Worm (Caenorhabditis elegans): ENCODE data around the gene set-9.

set-9 gene

ce11 chrIV:4326445-4326844, 18.7 kb downstream of the set-9 start, which contains the start of gene trpl-2:
Gene trpl-2, plus strand, starts transcription at chrIV:4326654.
- peak; percentile 75 for TF ChIP-seq fos-1 (tag; optimal IDR thresholded peaks at IDR 0.05)
- no peak for TF ChIP-seq ama-1 (optimal IDR thresholded peaks at IDR 0.05)
- no peak for TF ChIP-seq dmd-4 (tag; optimal IDR thresholded peaks at IDR 0.05)
- no peak for TF ChIP-seq Y55F3AM.14 (GFP tag; optimal IDR thresholded peaks at IDR 0.05)

ce11 chrIV:4336139-4336851, 28.6 kb downstream of the set-9 start, which contains the start of the genes W03B1.3 and oac-51:
Gene W03B1.3, minus strand, starts transcription at chrIV:4336239.
Gene oac-51, plus strand, starts transcription at chrIV:4336801.
- TF ChIP-seq mab-5 (tag; optimal IDR thresholded peaks at IDR 0.05) = no peak
- no peak for TF ChIP-seq elt-1 (tag; optimal IDR thresholded peaks at IDR 0.05)
- TF ChIP-seq lin-39 (tag; optimal IDR thresholded peaks at IDR 0.05) = no peak
- TF ChIP-seq sma-9 (GFP tag; optimal IDR thresholded peaks at IDR 0.05) = no peak
- TF ChIP-seq sma-9 (tag; optimal IDR thresholded peaks at IDR 0.05) = no peak
- TF ChIP-seq crh-2 (tag; optimal IDR thresholded peaks at IDR 0.05) = no peak
- no peak for TF ChIP-seq lin-11 (tag; optimal IDR thresholded peaks at IDR 0.05)
- TF ChIP-seq zag-1 (tag; optimal IDR thresholded peaks at IDR 0.05) = no peak
- no peak for TF ChIP-seq lin-13 (GFP tag; optimal IDR thresholded peaks at IDR 0.05)
- no peak for TF ChIP-seq ztf-1 (GFP tag; conservative IDR thresholded peaks at IDR 0.05)
- no peak for TF ChIP-seq snpc-4 (tag; optimal IDR thresholded peaks at IDR 0.05)

ce11 chrIV:4338217-4338616, 30.5 kb downstream of the set-9 start:
- TF ChIP-seq peb-1 (tag; optimal IDR thresholded peaks at IDR 0.05) = no peak
- TF ChIP-seq alr-1 (tag; optimal IDR thresholded peaks at IDR 0.05) = no peak
- TF ChIP-seq nhr-23 (tag; optimal IDR thresholded peaks at IDR 0.05) = peak; percentile 55
- no peak for TF ChIP-seq ztf-4 (tag; optimal IDR thresholded peaks at IDR 0.05)
- peak; percentile 23 for TF ChIP-seq ceh-16 (tag; optimal IDR thresholded peaks at IDR 0.05)
- peak; percentile 62 for TF ChIP-seq sma-9 (GFP tag; optimal IDR thresholded peaks at IDR 0.05)
- TF ChIP-seq sma-9 (tag; optimal IDR thresholded peaks at IDR 0.05) = no peak
- TF ChIP-seq sma-3 (GFP tag; optimal IDR thresholded peaks at IDR 0.05) = no peak
- no peak for TF ChIP-seq snpc-4 (tag; optimal IDR thresholded peaks at IDR 0.05)
- peak; percentile 76 for TF ChIP-seq elt-1 (tag; optimal IDR thresholded peaks at IDR 0.05)
- TF ChIP-seq lin-39 (tag; optimal IDR thresholded peaks at IDR 0.05) = no peak
- no peak for TF ChIP-seq mbf-1 (tag; optimal IDR thresholded peaks at IDR 0.05)
- TF ChIP-seq sem-4 (tag; optimal IDR thresholded peaks at IDR 0.05) = no peak

- TF ChIP-seq ztf-1 (GFP tag; conservative IDR thresholded peaks at IDR 0.05) = no peak
- no peak for TF ChIP-seq lin-39 (tag; optimal IDR thresholded peaks at IDR 0.05)
- TF ChIP-seq alr-1 (tag; optimal IDR thresholded peaks at IDR 0.05) = no peak
- TF ChIP-seq skn-1 (tag; optimal IDR thresholded peaks at IDR 0.05) = no peak
- no peak for TF ChIP-seq blmp-1 (tag; optimal IDR thresholded peaks at IDR 0.05; ENCODE audit: insufficient read depth)
- no peak for TF ChIP-seq R02D3.7 (tag; optimal IDR thresholded peaks at IDR 0.05)
- no peak for TF ChIP-seq mdl-1 (tag; optimal IDR thresholded peaks at IDR 0.05)
- no peak for TF ChIP-seq unc-62 (GFP tag; optimal IDR thresholded peaks at IDR 0.05)
- no peak for TF ChIP-seq sma-3 (GFP tag; optimal IDR thresholded peaks at IDR 0.05)
- no peak for TF ChIP-seq nhr-237 (tag; optimal IDR thresholded peaks at IDR 0.05)
- no peak for TF ChIP-seq peb-1 (tag; optimal IDR thresholded peaks at IDR 0.05)
- no peak for TF ChIP-seq nhr-6 (tag; optimal IDR thresholded peaks at IDR 0.05)
- TF ChIP-seq nhr-77 (tag; optimal IDR thresholded peaks at IDR 0.05) = no peak
- no peak for TF ChIP-seq unc-39 (tag; optimal IDR thresholded peaks at IDR 0.05)
- no peak for TF ChIP-seq nhr-12 (tag; optimal IDR thresholded peaks at IDR 0.05)
- TF ChIP-seq ztf-4 (tag; optimal IDR thresholded peaks at IDR 0.05) = no peak
- no peak for TF ChIP-seq nhr-23 (tag; optimal IDR thresholded peaks at IDR 0.05)
- TF ChIP-seq lin-11 (tag; optimal IDR thresholded peaks at IDR 0.05) = no peak
Measured at ce11 chrIV:4344828-4345227, 37.1 kb downstream of the set-9 start.

ce11 chrIV:4346512-4346911, 38.8 kb downstream of the set-9 start, which contains the start of gene oac-52:
Gene oac-52, minus strand, starts transcription at chrIV:4346612.
- TF ChIP-seq nhr-11 (tag; optimal IDR thresholded peaks at IDR 0.05) = no peak
- TF ChIP-seq nhr-77 (tag; optimal IDR thresholded peaks at IDR 0.05) = no peak
- no peak for TF ChIP-seq elt-1 (tag; optimal IDR thresholded peaks at IDR 0.05)
- TF ChIP-seq ZK546.5 (tag; optimal IDR thresholded peaks at IDR 0.05) = no peak
- no peak for TF ChIP-seq Y55F3AM.14 (GFP tag; optimal IDR thresholded peaks at IDR 0.05)
- no peak for TF ChIP-seq nhr-129 (tag; optimal IDR thresholded peaks at IDR 0.05)
- TF ChIP-seq gmeb-1 (tag; optimal IDR thresholded peaks at IDR 0.05) = no peak
- no peak for TF ChIP-seq peb-1 (tag; optimal IDR thresholded peaks at IDR 0.05)
- TF ChIP-seq blmp-1 (tag; optimal IDR thresholded peaks at IDR 0.05; ENCODE audit: insufficient read depth) = no peak
- TF ChIP-seq mbf-1 (tag; optimal IDR thresholded peaks at IDR 0.05) = no peak
- no peak for TF ChIP-seq unc-39 (tag; optimal IDR thresholded peaks at IDR 0.05)

Data from whole organism, L2 larva.